Worm (Caenorhabditis elegans) whole organism, midembryonic: ENCODE measurements around the gene F19B10.13.

Experiments
- T22C8.4 ChIP-seq: fragments of 200-800 bp; sonication (Bioruptor generic); IDR thresholded peaks from 2 replicates; pipeline ENCODE4 v1.3.6; 2022; ENCODE audit warnings: missing genetic modification characterization, missing compliant biosample characterization
- cog-1 ChIP-seq: sonication (generic microtip); optimal IDR thresholded peaks from 2 replicates; lab custom pipeline; 2016; ENCODE audit warnings: missing genetic modification characterization, missing compliant biosample characterization
- flt-1 ChIP-seq: fragments of 200-800 bp; sonication (Bioruptor generic); IDR thresholded peaks from 2 replicates; pipeline ENCODE4 v1.3.6; 2022; ENCODE audit warnings: missing genetic modification characterization, missing compliant biosample characterization
- klf-2 ChIP-seq: fragments of 200-800 bp; sonication (Bioruptor generic); conservative IDR thresholded peaks from 2 replicates; pipeline ENCODE4 v1.3.6; 2022; ENCODE audit warnings: missing genetic modification reagents, missing genetic modification characterization, missing compliant biosample characterization
- med-1 ChIP-seq: sonication (generic microtip); optimal IDR thresholded peaks from 2 replicates; lab custom pipeline; 2017; ENCODE audit warnings: missing genetic modification characterization, mild to moderate bottlenecking, missing compliant biosample characterization, antibody characterized with exemption, missing genetic modification reagents; ENCODE audit not compliant: insufficient read depth
- ref-1 ChIP-seq: fragments of 200-800 bp; sonication (Bioruptor generic); conservative IDR thresholded peaks from 2 replicates; pipeline ENCODE4 v1.3.6; 2022; ENCODE audit warnings: missing genetic modification reagents, missing genetic modification characterization, missing compliant biosample characterization
- tab-1 ChIP-seq: fragments of 200-800 bp; sonication (Bioruptor generic); IDR thresholded peaks from 2 replicates; pipeline ENCODE4 v1.3.6; 2022; ENCODE audit warnings: missing genetic modification characterization, missing compliant biosample characterization
- ztf-23 ChIP-seq: fragments of 200-800 bp; sonication (Bioruptor generic); IDR thresholded peaks from 2 replicates; pipeline ENCODE4 v1.3.6; 2022; ENCODE audit warnings: missing genetic modification reagents, missing genetic modification characterization, missing compliant biosample characterization
- ztf-29 ChIP-seq: fragments of 200-800 bp; sonication (Bioruptor generic); IDR thresholded peaks from 2 replicates; pipeline ENCODE4 v1.3.6; 2022; ENCODE audit warnings: missing genetic modification reagents, missing genetic modification characterization, missing compliant biosample characterization

F19B10.13 gene

DNA sequence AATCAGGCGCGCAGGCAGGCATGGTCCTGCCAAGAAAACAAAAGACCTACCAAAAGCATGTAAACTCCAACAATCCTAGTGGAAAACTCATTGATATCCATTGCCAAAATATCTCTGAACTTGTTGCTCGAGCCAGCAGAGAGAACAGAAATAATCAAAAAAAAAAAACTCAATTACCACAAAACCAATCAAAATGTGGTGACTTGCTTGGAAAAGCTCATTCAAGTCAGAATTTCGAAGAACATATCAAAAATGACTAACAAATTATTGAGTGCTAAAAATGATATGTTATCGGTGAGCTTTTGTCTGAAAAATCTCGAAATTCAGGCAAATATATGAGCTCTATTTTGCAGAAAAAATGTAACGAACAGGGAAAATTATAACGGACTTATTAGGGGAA is 39.2 kb downstream of the F19B10.13 start, which contains the start of gene srx-105:
srx-105 (minus strand) TSS at position 101 of the 400 bp plus-strand sequence.
- TF ChIP-seq ztf-29, result no peak
- no peak for TF ChIP-seq flt-1
- TF ChIP-seq med-1 (GFP tag; lab: Kevin White, UChicago), result no peak
- TF ChIP-seq T22C8.4 (GFP tag; lab: Robert Waterston, UW), result no peak
- TF ChIP-seq klf-2 (GFP tag; lab: Robert Waterston, UW), result no peak
- TF ChIP-seq ref-1 (GFP tag; lab: Robert Waterston, UW), result no peak

DNA sequence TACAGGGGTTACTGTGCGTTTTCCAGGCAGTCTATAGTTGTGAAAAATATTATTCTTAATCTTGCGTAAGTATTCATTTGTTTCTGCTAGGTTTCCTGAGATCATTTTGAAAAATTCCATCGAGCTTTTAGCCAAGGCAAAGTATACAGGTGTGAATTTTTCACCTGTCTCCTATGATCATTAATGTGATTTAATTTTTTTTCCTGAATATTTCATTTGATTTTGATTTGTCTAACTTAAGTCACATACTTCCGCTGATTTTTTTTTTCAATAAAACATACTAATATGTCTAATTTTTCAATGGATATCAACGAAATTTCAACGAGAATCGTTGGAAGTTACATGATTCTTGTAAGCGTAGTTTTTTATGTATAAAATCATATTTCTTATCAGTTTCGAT is 43.2 kb downstream of the F19B10.13 start, which contains the start of gene srx-108:
srx-108 (plus strand) TSS at position 301 of the 400 bp plus-strand sequence.
- TF ChIP-seq med-1 (GFP tag; lab: Kevin White, UChicago) (no peak), ztf-23 (GFP tag; lab: Robert Waterston, UW) (no peak), klf-2 (GFP tag; lab: Robert Waterston, UW) (no peak)

DNA sequence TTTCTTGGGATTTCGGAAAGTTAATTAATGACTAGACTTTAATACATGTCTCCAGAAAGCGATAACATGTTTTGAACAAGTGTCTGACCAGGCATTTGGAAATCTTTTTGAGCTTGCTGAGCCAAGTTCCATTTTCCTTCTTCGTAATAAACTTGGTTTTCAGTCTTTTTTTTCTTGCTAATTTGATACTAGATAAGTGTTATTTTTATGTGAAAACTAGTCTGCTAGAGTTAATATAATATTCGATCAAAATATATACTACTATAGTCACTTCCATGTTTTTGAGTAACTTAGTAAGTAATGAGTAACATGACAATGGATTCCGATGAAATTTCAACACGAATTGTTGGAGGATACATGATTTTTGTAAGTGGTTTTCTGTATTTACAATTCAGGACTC is 47.2 kb downstream of the F19B10.13 start, which contains the start of gene srx-110:
srx-110 (plus strand) TSS at position 301 of the 400 bp plus-strand sequence.
- no peak for TF ChIP-seq ztf-29
- TF ChIP-seq flt-1, result no peak
- no peak for TF ChIP-seq T22C8.4 (GFP tag; lab: Robert Waterston, UW)
- TF ChIP-seq med-1 (GFP tag; lab: Kevin White, UChicago), result no peak
- no peak for TF ChIP-seq ref-1 (GFP tag; lab: Robert Waterston, UW)

DNA sequence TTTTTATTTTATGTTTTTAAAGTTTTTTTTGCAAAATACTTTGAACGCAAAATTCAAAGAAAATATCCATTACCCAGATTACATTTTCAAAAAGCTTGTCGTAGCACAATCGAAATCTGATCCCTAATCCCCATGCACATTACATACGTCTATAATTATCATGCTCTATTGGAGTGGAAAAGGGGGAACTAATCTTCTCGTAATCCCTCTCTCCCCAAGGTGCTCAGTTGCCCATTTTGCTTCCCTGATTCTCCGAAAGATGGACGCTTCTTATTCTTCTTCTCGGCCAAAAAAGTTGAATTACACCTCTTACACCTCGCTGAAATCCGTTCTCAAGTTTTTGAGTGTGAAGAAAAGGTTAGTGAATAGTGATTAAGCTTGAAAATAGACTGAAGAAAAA is 49.0 kb downstream of the F19B10.13 start, which contains the start of gene fbxc-53:
fbxc-53 (plus strand) TSS at position 245 of the 400 bp plus-strand sequence.
- TF ChIP-seq med-1 (GFP tag; lab: Kevin White, UChicago), result no peak
- TF ChIP-seq klf-2 (GFP tag; lab: Robert Waterston, UW), result no peak
- no peak for TF ChIP-seq ztf-29
- TF ChIP-seq ztf-23 (GFP tag; lab: Robert Waterston, UW), result no peak
- TF ChIP-seq cog-1 (tag; lab: Kevin White, UChicago), result no peak
- TF ChIP-seq tab-1, result no peak
- TF ChIP-seq T22C8.4 (GFP tag; lab: Robert Waterston, UW), result no peak
- no peak for TF ChIP-seq ref-1 (GFP tag; lab: Robert Waterston, UW)
- no peak for TF ChIP-seq flt-1
